Fruit fly (Drosophila melanogaster) whole organism, embryonic: ENCODE measurements around the gene Seipin.
A peak's percentile ranks its signal among the peaks of the same experiment; 100 is the strongest.

Experiments used
- Antp ChIP-seq: fragments of 200-800 bp; sonication (Bioruptor generic); optimal IDR thresholded peaks from 3 replicates; lab custom pipeline; 2016; ENCODE audit warnings: missing biosample characterization, missing genetic modification characterization
- Blimp-1 ChIP-seq: fragments of 200-800 bp; sonication (Bioruptor generic); optimal IDR thresholded peaks from 3 replicates; lab custom pipeline; 2018; ENCODE audit warnings: missing biosample characterization, missing genetic modification characterization, mild to moderate bottlenecking, moderate library complexity, missing genetic modification reagents
- CG10147 ChIP-seq: fragments of 200-800 bp; sonication (Bioruptor generic); optimal IDR thresholded peaks from 2 replicates; lab custom pipeline; 2019; ENCODE audit warnings: missing biosample characterization, mild to moderate bottlenecking, missing genetic modification characterization, moderate library complexity
- CG10267 ChIP-seq: fragments of 200-800 bp; sonication (Bioruptor generic); optimal IDR thresholded peaks from 2 replicates; lab custom pipeline; 2018; ENCODE audit warnings: missing biosample characterization, mild to moderate bottlenecking, missing genetic modification characterization, moderate library complexity
- CG10543 ChIP-seq: fragments of 200-800 bp; sonication (Bioruptor generic); optimal IDR thresholded peaks from 3 replicates; lab custom pipeline; 2017; ENCODE audit warnings: missing biosample characterization, mild to moderate bottlenecking, missing genetic modification characterization, moderate library complexity
- CG11247 ChIP-seq: fragments of 200-800 bp; sonication (Bioruptor generic); IDR thresholded peaks from 2 replicates; pipeline ENCODE4 v1.3.6; 2022; ENCODE audit warnings: missing biosample characterization, missing genetic modification characterization
- CG1233 ChIP-seq: fragments of 200-800 bp; sonication (Bioruptor generic); optimal IDR thresholded peaks from 4 replicates; lab custom pipeline; 2018; ENCODE audit warnings: missing biosample characterization, mild to moderate bottlenecking, missing genetic modification characterization
- CG13296 ChIP-seq: fragments of 200-800 bp; sonication (Bioruptor generic); optimal IDR thresholded peaks from 3 replicates; lab custom pipeline; 2018; ENCODE audit warnings: missing biosample characterization, mild to moderate bottlenecking, missing genetic modification characterization
- CG14014 ChIP-seq: fragments of 200-800 bp; sonication (Bioruptor generic); IDR thresholded peaks from 2 replicates; pipeline ENCODE4 v1.3.6; 2022; ENCODE audit warnings: missing biosample characterization, missing genetic modification characterization
- CG14965 ChIP-seq: fragments of 200-800 bp; sonication (Bioruptor generic); optimal IDR thresholded peaks from 2 replicates; lab custom pipeline; 2016; ENCODE audit warnings: missing biosample characterization, missing genetic modification characterization, borderline replicate concordance
- CG16779 ChIP-seq: fragments of 200-800 bp; sonication (Bioruptor generic); IDR thresholded peaks from 2 replicates; pipeline ENCODE4 v1.3.6; 2022; ENCODE audit warnings: missing biosample characterization, missing genetic modification characterization
- CG16863 ChIP-seq: fragments of 200-800 bp; sonication (Bioruptor generic); optimal IDR thresholded peaks from 3 replicates; lab custom pipeline; 2016; ENCODE audit warnings: missing biosample characterization, missing genetic modification characterization
- CG17328 ChIP-seq: fragments of 200-800 bp; sonication (Bioruptor generic); IDR thresholded peaks from 2 replicates; pipeline ENCODE4 v1.3.6; 2022; ENCODE audit warnings: missing biosample characterization, missing genetic modification characterization
- CG2875 ChIP-seq: fragments of 200-800 bp; sonication (Bioruptor generic); optimal IDR thresholded peaks from 2 replicates; lab custom pipeline; 2017; ENCODE audit warnings: missing biosample characterization, mild to moderate bottlenecking, missing genetic modification characterization, missing genetic modification reagents
- CG3163 ChIP-seq: fragments of 200-800 bp; sonication (Bioruptor generic); optimal IDR thresholded peaks from 3 replicates; lab custom pipeline; 2016; ENCODE audit warnings: missing biosample characterization, missing genetic modification characterization
- CG32772 ChIP-seq: fragments of 200-800 bp; sonication (Bioruptor generic); IDR thresholded peaks from 2 replicates; pipeline ENCODE4 v1.3.6; 2022; ENCODE audit warnings: missing biosample characterization, missing genetic modification characterization
- CG3281 ChIP-seq: fragments of 200-800 bp; sonication (Bioruptor generic); optimal IDR thresholded peaks from 3 replicates; lab custom pipeline; 2017; ENCODE audit warnings: missing biosample characterization, mild to moderate bottlenecking, missing genetic modification characterization
- CG6272 ChIP-seq: fragments of 200-800 bp; sonication (Bioruptor generic); IDR thresholded peaks from 2 replicates; pipeline ENCODE4 v1.3.6; 2022; ENCODE audit warnings: missing biosample characterization, missing genetic modification characterization
- CG6791 ChIP-seq: fragments of 200-800 bp; sonication (Bioruptor generic); IDR thresholded peaks from 3 replicates; pipeline ENCODE4 v1.3.6; 2022; ENCODE audit warnings: missing biosample characterization, missing genetic modification characterization; ENCODE audit not compliant: partially characterized antibody
- CG9609 ChIP-seq: fragments of 200-800 bp; sonication (Bioruptor generic); optimal IDR thresholded peaks from 3 replicates; lab custom pipeline; 2016; ENCODE audit warnings: missing biosample characterization, missing genetic modification characterization
- CTCF ChIP-seq: fragments of 200-800 bp; sonication (Bioruptor generic); optimal IDR thresholded peaks from 2 replicates; lab custom pipeline; 2017; ENCODE audit warnings: missing biosample characterization, mild to moderate bottlenecking, missing genetic modification characterization, moderate library complexity
- Dbx ChIP-seq: fragments of 200-800 bp; sonication (Bioruptor generic); IDR thresholded peaks from 3 replicates; pipeline ENCODE4 v1.3.6; 2022; ENCODE audit warnings: missing biosample characterization, missing genetic modification characterization
- Dp ChIP-seq: fragments of 200-800 bp; sonication (Bioruptor generic); optimal IDR thresholded peaks from 2 replicates; lab custom pipeline; 2018; ENCODE audit warnings: missing biosample characterization, mild to moderate bottlenecking, missing genetic modification characterization, moderate library complexity
- ERR ChIP-seq: fragments of 200-800 bp; sonication (Bioruptor generic); optimal IDR thresholded peaks from 2 replicates; lab custom pipeline; 2016; ENCODE audit warnings: missing biosample characterization, missing genetic modification characterization
- Ets65A ChIP-seq: fragments of 200-800 bp; sonication (Bioruptor generic); peaks from one replicate; lab custom pipeline; 2016; ENCODE audit warnings: missing biosample characterization, missing genetic modification characterization
- HLH3B ChIP-seq: fragments of 200-800 bp; sonication (Bioruptor generic); IDR thresholded peaks from 2 replicates; pipeline ENCODE4 v1.3.6; 2022; ENCODE audit warnings: missing biosample characterization, missing genetic modification characterization
- Hr3 ChIP-seq: fragments of 200-800 bp; sonication (Bioruptor generic); optimal IDR thresholded peaks from 3 replicates; lab custom pipeline; 2016; ENCODE audit warnings: missing biosample characterization, missing genetic modification characterization
- Lpt ChIP-seq: fragments of >200 bp; optimal IDR thresholded peaks from 2 replicates; lab custom pipeline; 2018; ENCODE audit warnings: missing biosample characterization, missing genetic modification characterization
- Mes4 ChIP-seq: fragments of 200-800 bp; sonication (Bioruptor generic); optimal IDR thresholded peaks from 2 replicates; lab custom pipeline; 2016; ENCODE audit warnings: missing biosample characterization, missing genetic modification characterization
- NK7.1 ChIP-seq: fragments of 200-800 bp; sonication (Bioruptor generic); optimal IDR thresholded peaks from 3 replicates; lab custom pipeline; 2016; ENCODE audit warnings: missing biosample characterization, missing genetic modification characterization
- Xrp1 ChIP-seq: fragments of 200-800 bp; sonication (Bioruptor generic); IDR thresholded peaks from 2 replicates; pipeline ENCODE4 v1.3.6; 2022; ENCODE audit warnings: missing biosample characterization, missing genetic modification characterization
- chinmo ChIP-seq: fragments of 200-800 bp; sonication (Bioruptor generic); IDR thresholded peaks from 4 replicates; pipeline ENCODE4 v1.3.6; 2022; ENCODE audit warnings: missing biosample characterization, missing genetic modification characterization; ENCODE audit not compliant: partially characterized antibody
- da ChIP-seq: fragments of 200-800 bp; sonication (Bioruptor generic); optimal IDR thresholded peaks from 2 replicates; lab custom pipeline; 2016; ENCODE audit warnings: missing biosample characterization, missing genetic modification characterization
- dimm ChIP-seq: fragments of 200-800 bp; sonication (Bioruptor generic); IDR thresholded peaks from 2 replicates; pipeline ENCODE4 v1.3.6; 2022; ENCODE audit warnings: missing biosample characterization, missing genetic modification characterization
- disco-r ChIP-seq: fragments of 200-800 bp; sonication (Bioruptor generic); optimal IDR thresholded peaks from 2 replicates; lab custom pipeline; 2016; ENCODE audit warnings: missing biosample characterization, missing genetic modification characterization
- gce ChIP-seq: fragments of 200-800 bp; sonication (Bioruptor generic); IDR thresholded peaks from 3 replicates; pipeline ENCODE4 v1.3.6; 2022; ENCODE audit warnings: missing biosample characterization, missing genetic modification characterization
- gro ChIP-seq: fragments of 200-800 bp; sonication (Bioruptor generic); optimal IDR thresholded peaks from 2 replicates; lab custom pipeline; 2016; ENCODE audit warnings: missing biosample characterization, missing genetic modification characterization
- nau ChIP-seq: fragments of 200-800 bp; sonication (Bioruptor generic); optimal IDR thresholded peaks from 3 replicates; lab custom pipeline; 2017; ENCODE audit warnings: missing biosample characterization, mild to moderate bottlenecking, missing genetic modification characterization, missing genetic modification reagents
- odd ChIP-seq: fragments of 200-800 bp; sonication (Bioruptor generic); optimal IDR thresholded peaks from 2 replicates; lab custom pipeline; 2017; ENCODE audit warnings: missing biosample characterization, mild to moderate bottlenecking, missing genetic modification characterization
- otp ChIP-seq: fragments of 200-800 bp; sonication (Bioruptor generic); IDR thresholded peaks from 3 replicates; pipeline ENCODE4, ENCODE4 v1.3.6; 2022; ENCODE audit warnings: missing biosample characterization, missing genetic modification characterization
- pan ChIP-seq, 4 experiments: fragments of >200 bp in 3 of 4; fragments of 200-800 bp in 1 of 4; sonication (Bioruptor generic) in 1 of 4; optimal IDR thresholded peaks in 3 of 4; IDR thresholded peaks in 1 of 4; 2 replicates each; pipeline versions ENCODE4 v1.3.6 to Lab custom; 2017 to 2022; ENCODE audit warnings: missing biosample characterization in 2 of 4, missing genetic modification characterization in 2 of 4, mixed read lengths in 1 of 4
- pb ChIP-seq: fragments of 200-800 bp; sonication (Bioruptor generic); optimal IDR thresholded peaks from 3 replicates; lab custom pipeline; 2016; ENCODE audit warnings: missing biosample characterization, missing genetic modification characterization
- rib ChIP-seq: fragments of 200-800 bp; sonication (Bioruptor generic); IDR thresholded peaks from 2 replicates; pipeline ENCODE4 v1.3.6; 2022; ENCODE audit warnings: missing biosample characterization, missing genetic modification characterization
- row ChIP-seq: fragments of 200-800 bp; sonication (Bioruptor generic); IDR thresholded peaks from 3 replicates; pipeline ENCODE4 v1.3.6; 2022; ENCODE audit warnings: missing biosample characterization, missing genetic modification characterization
- sisA ChIP-seq: fragments of 200-800 bp; sonication (Bioruptor generic); IDR thresholded peaks from 2 replicates; pipeline ENCODE4 v1.3.6; 2022; ENCODE audit warnings: missing biosample characterization, missing genetic modification characterization
- sqz ChIP-seq: fragments of 200-800 bp; sonication (Bioruptor generic); optimal IDR thresholded peaks from 3 replicates; lab custom pipeline; 2018; ENCODE audit warnings: missing biosample characterization, mild to moderate bottlenecking, missing genetic modification characterization
- sr ChIP-seq: fragments of 200-800 bp; sonication (Bioruptor generic); IDR thresholded peaks from 3 replicates; pipeline ENCODE4 v1.3.6; 2022; ENCODE audit warnings: missing biosample characterization, missing genetic modification characterization
- tio ChIP-seq: fragments of 200-800 bp; sonication (Bioruptor generic); optimal IDR thresholded peaks from 2 replicates; lab custom pipeline; 2017; ENCODE audit warnings: missing biosample characterization, missing genetic modification characterization, inconsistent platforms
- z ChIP-seq: fragments of 200-800 bp; sonication (Bioruptor generic); IDR thresholded peaks from 3 replicates; pipeline ENCODE4 v1.3.6; 2022; ENCODE audit warnings: missing biosample characterization, missing genetic modification characterization

The Seipin gene

dm6 chrX:2581793-2582503, 37.7 kb upstream of the Seipin start (continued):
- TF ChIP-seq CG6791 (GFP tag; lab: Robert Waterston, UW) (no peak), ERR (peak; percentile 60), CG14014 (GFP tag; lab: Robert Waterston, UW) (peak; percentile 90), pb (GFP tag; lab: Kevin White, UChicago) (peak; percentile 67), otp (GFP tag; lab: Robert Waterston, UW) (peak; percentile 65; the same call in 2 of the 3 replicates), Lpt (GFP tag; lab: Kevin White, UChicago) (no peak), CG11247 (GFP tag; lab: Robert Waterston, UW) (peak; percentile 54; the same call in 1 of the 2 replicates), CG32772 (GFP tag; lab: Robert Waterston, UW) (peak; percentile 70), dimm (no peak), Blimp-1 (GFP tag; lab: Kevin White, UChicago) (peak; percentile 39), gro (GFP tag; lab: Kevin White, UChicago) (peak; percentile 67), Mes4 (GFP tag; lab: Kevin White, UChicago) (peak; percentile 36), chinmo (GFP tag; lab: Robert Waterston, UW) (no peak), CG2875 (peak; percentile 26), CG10543 (peak; percentile 51), Ets65A (GFP tag; lab: Kevin White, UChicago) (peak; percentile 97), da (no peak), sisA (GFP tag; lab: Robert Waterston, UW) (peak; percentile 77), nau (peak; percentile 65), CTCF (no peak), CG10267 (tag; lab: Kevin White, UChicago) (peak; percentile 52), NK7.1 (GFP tag; lab: Kevin White, UChicago) (peak; percentile 74), CG10147 (GFP tag; lab: Kevin White, UChicago) (peak; percentile 69), CG16779 (GFP tag; lab: Robert Waterston, UW) (0 out of 2 replicates have a peak, but pooled peaks have one; percentile 26), CG3163 (GFP tag; lab: Kevin White, UChicago) (peak; percentile 43), sr (GFP tag; lab: Robert Waterston, UW) (peak; percentile 33; the same call in 1 of the 3 replicates), tio (GFP tag; lab: Kevin White, UChicago) (peak; percentile 64), disco-r (GFP tag; lab: Kevin White, UChicago) (peak; percentile 8), CG9609 (peak; percentile 74), sqz (no peak), CG1233 (GFP tag; lab: Kevin White, UChicago) (peak; percentile 67), CG14965 (GFP tag; lab: Kevin White, UChicago) (peak; percentile 45), rib (GFP tag; lab: Robert Waterston, UW) (peak; percentile 43; the same call in 1 of the 2 replicates), odd (GFP tag; lab: Kevin White, UChicago) (peak; percentile 22), CG13296 (peak; percentile 66), CG16863 (GFP tag; lab: Kevin White, UChicago) (peak; percentile 63), CG3281 (GFP tag; lab: Kevin White, UChicago) (peak; percentile 78), row (peak; percentile 85), CG17328 (peak; percentile 78), z (GFP tag; lab: Robert Waterston, UW) (peak; percentile 22; the same call in 1 of the 3 replicates), Dp (GFP tag; lab: Kevin White, UChicago) (no peak), pan (optimal IDR thresholded peaks at IDR 0.05; lab: Kevin White, UChicago) (no peak), pan (GFP tag; optimal IDR thresholded peaks at IDR 0.05 in 1 of 2, IDR thresholded peaks at IDR 0.05 in 1 of 2) (peak in 1 of 2 experiments; percentile 85), Xrp1 (GFP tag; lab: Robert Waterston, UW) (peak; percentile 71), CG6272 (GFP tag; lab: Robert Waterston, UW) (peak; percentile 53; the same call in 1 of the 2 replicates), Hr3 (GFP tag; lab: Kevin White, UChicago) (peak; percentile 58), HLH3B (GFP tag; lab: Robert Waterston, UW) (peak; percentile 79), Dbx (peak; percentile 91), Antp (GFP tag; lab: Kevin White, UChicago) (peak; percentile 84), gce (GFP tag; lab: Robert Waterston, UW) (0 out of 3 replicates have a peak, but pooled peaks have one; percentile 34)
